Fruit fly (Drosophila melanogaster) Kc167 (cell line): ENCODE data around the gene Glut1.

Experiments used
- Myc ChIP-seq: fragments of >200 bp; optimal IDR thresholded peaks from 2 replicates; lab custom pipeline; 2017; ENCODE audit warnings: missing external identifiers
- Sin3A ChIP-seq: fragments of >200 bp; optimal IDR thresholded peaks from 2 replicates; lab custom pipeline; 2018; ENCODE audit warnings: missing external identifiers
- h ChIP-seq: fragments of >200 bp; optimal IDR thresholded peaks from 3 replicates; lab custom pipeline; 2018; ENCODE audit warnings: missing external identifiers
- insv ChIP-seq: fragments of >200 bp; optimal IDR thresholded peaks from 3 replicates; lab custom pipeline; 2018; ENCODE audit warnings: missing external identifiers
- psq ChIP-seq: fragments of >200 bp; optimal IDR thresholded peaks from 2 replicates; lab custom pipeline; 2017; ENCODE audit warnings: missing external identifiers
- ttk ChIP-seq: sonication (Bioruptor generic); optimal IDR thresholded peaks from 2 replicates; lab custom pipeline; 2017; ENCODE audit warnings: missing external identifiers

Gene Glut1

dm6 chr3L:958605-959004 lies 44.7 kb downstream of the Glut1 start:
- TF ChIP-seq insv (lab: Kevin White, UChicago), result no peak
- TF ChIP-seq h, result no peak
- no peak for TF ChIP-seq ttk (lab: Kevin White, UChicago)
- TF ChIP-seq psq (lab: Kevin White, UChicago), result no peak
- no peak for TF ChIP-seq Myc (lab: Kevin White, UChicago)
- TF ChIP-seq Sin3A, result no peak

- no peak for TF ChIP-seq ttk (lab: Kevin White, UChicago)
- TF ChIP-seq h, result no peak
- TF ChIP-seq psq (lab: Kevin White, UChicago), result no peak
- TF ChIP-seq insv (lab: Kevin White, UChicago), result no peak
- no peak for TF ChIP-seq Sin3A
- no peak for TF ChIP-seq Myc (lab: Kevin White, UChicago)
Observed at dm6 chr3L:959188-959868, 45.5 kb downstream of the Glut1 start.

- TF ChIP-seq psq (lab: Kevin White, UChicago) (no peak), Sin3A (no peak), Myc (lab: Kevin White, UChicago) (no peak), h (no peak), ttk (lab: Kevin White, UChicago) (no peak), insv (lab: Kevin White, UChicago) (no peak)
Observed at dm6 chr3L:959869-960378, 46.0 kb downstream of the Glut1 start.

dm6 chr3L:960557-960956 lies 46.7 kb downstream of the Glut1 start:
- TF ChIP-seq psq (lab: Kevin White, UChicago), result no peak

dm6 chr3L:964022-964421 lies 50.1 kb downstream of the Glut1 start:
- TF ChIP-seq psq (lab: Kevin White, UChicago) (no peak), insv (lab: Kevin White, UChicago) (no peak), Sin3A (no peak), ttk (lab: Kevin White, UChicago) (no peak), Myc (lab: Kevin White, UChicago) (no peak), h (no peak)

dm6 chr3L:967822-968576 lies 54.1 kb downstream of the Glut1 start:
- TF ChIP-seq Sin3A, result no peak
- TF ChIP-seq h, result no peak
- TF ChIP-seq ttk (lab: Kevin White, UChicago), result no peak
- no peak for TF ChIP-seq insv (lab: Kevin White, UChicago)
- TF ChIP-seq Myc (lab: Kevin White, UChicago), result no peak
- TF ChIP-seq psq (lab: Kevin White, UChicago), result no peak

- TF ChIP-seq insv (lab: Kevin White, UChicago) (no peak), h (no peak), psq (lab: Kevin White, UChicago) (no peak), ttk (lab: Kevin White, UChicago) (no peak), Myc (lab: Kevin White, UChicago) (no peak), Sin3A (no peak)
Observed at dm6 chr3L:993709-994108, 79.8 kb downstream of the Glut1 start, which contains the start of gene aln. Gene aln (plus strand): TSS chr3L:993983.

dm6 chr3L:995685-996084 lies 81.8 kb downstream of the Glut1 start:
- no peak for TF ChIP-seq ttk (lab: Kevin White, UChicago)
- no peak for TF ChIP-seq h
- no peak for TF ChIP-seq Myc (lab: Kevin White, UChicago)
- TF ChIP-seq Sin3A, result no peak
- no peak for TF ChIP-seq insv (lab: Kevin White, UChicago)
- no peak for TF ChIP-seq psq (lab: Kevin White, UChicago)

- no peak for TF ChIP-seq Sin3A
- no peak for TF ChIP-seq h
- TF ChIP-seq psq (lab: Kevin White, UChicago), result no peak
- no peak for TF ChIP-seq Myc (lab: Kevin White, UChicago)
- TF ChIP-seq ttk (lab: Kevin White, UChicago), result no peak
- TF ChIP-seq insv (lab: Kevin White, UChicago), result no peak
Observed at dm6 chr3L:999990-1000389, 86.1 kb downstream of the Glut1 start.

- TF ChIP-seq Sin3A (no peak), h (no peak), ttk (lab: Kevin White, UChicago) (no peak), insv (lab: Kevin White, UChicago) (no peak), Myc (lab: Kevin White, UChicago) (no peak), psq (lab: Kevin White, UChicago) (no peak)
Observed at dm6 chr3L:1000541-1000940, 86.7 kb downstream of the Glut1 start.

dm6 chr3L:1005859-1006258 lies 92.0 kb downstream of the Glut1 start:
- TF ChIP-seq psq (lab: Kevin White, UChicago), result no peak
